Worm (Caenorhabditis elegans): ENCODE results near the gene tub-1.

ce11 chrII:8199803-8200202, 43.1 kb upstream of the tub-1 start:
- TF ChIP-seq ztf-11 (tag; optimal IDR thresholded peaks at IDR 0.05): no peak
- TF ChIP-seq dve-1 (tag; optimal IDR thresholded peaks at IDR 0.05; ENCODE audit: insufficient read depth): no peak
- TF ChIP-seq zag-1 (tag; optimal IDR thresholded peaks at IDR 0.05): no peak
- TF ChIP-seq madf-5 (GFP tag; IDR thresholded peaks at IDR 0.05): no peak

All from whole organism, L4 larva.